Worm (Caenorhabditis elegans) whole organism, L1 larva: ENCODE measurements around the gene his-17.
"Not testable (repeated sequence)": the region's sequence is repeated elsewhere in the genome, so short reads cannot be mapped to it uniquely, and the experiment has no call there.

Experiments
- C04F5.9 ChIP-seq: sonication (generic microtip); optimal IDR thresholded peaks from 2 replicates; lab custom pipeline; 2016; ENCODE audit warnings: missing genetic modification characterization, missing compliant biosample characterization
- lsy-2 ChIP-seq, 2 experiments: fragments of 150-350 bp; optimal IDR thresholded peaks; 2 replicates each; lab custom pipeline; 2014; ENCODE audit warnings: missing biosample characterization in 2 of 2, missing genetic modification characterization in 2 of 2
- skn-1 ChIP-seq: fragments of 150-350 bp; optimal IDR thresholded peaks from 2 replicates; lab custom pipeline; 2014; ENCODE audit warnings: missing biosample characterization, missing genetic modification characterization

his-17 gene

DNA sequence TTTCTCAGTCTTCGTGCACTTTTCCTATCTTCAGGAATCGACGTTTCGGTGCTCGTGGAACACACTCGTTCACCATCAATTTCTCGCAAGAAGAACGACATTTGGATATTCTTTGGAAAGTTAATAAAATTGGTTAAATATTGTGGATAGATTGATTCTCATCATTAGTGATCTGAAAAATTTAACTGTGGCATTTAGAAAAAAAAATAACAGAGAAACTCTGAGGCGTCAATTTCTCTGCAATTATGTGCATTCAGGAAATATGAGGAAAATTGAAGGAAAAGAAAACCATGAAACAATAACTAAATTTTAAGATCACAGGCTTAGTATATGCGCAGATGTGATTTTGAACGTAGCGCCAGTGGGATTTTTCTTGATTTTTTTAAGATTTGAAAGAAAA is 35.8 kb downstream of the his-17 start, which contains the start of gene F07B7.12:
Gene F07B7.12 (minus strand): TSS at position 101 of the 400 bp plus-strand sequence.
- TF ChIP-seq skn-1 (tag; lab: Kevin White, UChicago); lsy-2 (tag; optimal IDR thresholded peaks at IDR 0.05; lab: Kevin White, UChicago); C04F5.9: not testable (repeated sequence)
- TF ChIP-seq, all 84 proteins: peak for 0; not testable (repeated sequence) for 84
